Worm (Caenorhabditis elegans): Measurements from ENCODE around the gene nhr-134.

DNA sequence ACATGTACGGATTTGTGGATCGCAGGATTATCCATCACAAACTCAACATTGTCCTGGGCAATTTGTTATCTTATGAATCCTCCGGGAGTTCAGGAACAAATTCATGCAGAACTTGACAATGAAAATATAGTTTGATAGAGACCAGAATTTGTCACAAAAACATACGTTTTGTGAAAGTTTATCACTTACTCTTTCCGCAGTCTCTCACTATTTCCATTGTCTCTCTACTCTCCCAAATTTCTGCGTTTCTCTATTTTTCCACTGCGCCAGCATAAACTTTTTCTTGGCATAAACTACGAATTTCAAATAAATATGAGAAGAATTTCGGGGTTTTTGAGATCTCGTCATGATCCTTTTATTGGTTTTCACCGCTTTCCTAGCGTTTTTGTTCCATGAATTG lies 11.6 kb downstream of the nhr-134 start, which contains the start of gene cyp-33C3:
- TF ChIP-seq nhr-237 (tag; optimal IDR thresholded peaks at IDR 0.05) (no peak), dve-1 (tag; optimal IDR thresholded peaks at IDR 0.05; ENCODE audit: insufficient read depth) (no peak), nhr-10 (tag; optimal IDR thresholded peaks at IDR 0.05) (no peak), ztf-11 (tag; optimal IDR thresholded peaks at IDR 0.05) (no peak), unc-130 (GFP tag; optimal IDR thresholded peaks at IDR 0.05) (no peak), nhr-76 (tag; optimal IDR thresholded peaks at IDR 0.05) (no peak), daf-12 (tag; optimal IDR thresholded peaks at IDR 0.05) (no peak), madf-5 (GFP tag; IDR thresholded peaks at IDR 0.05) (no peak), daf-16 (GFP tag; optimal IDR thresholded peaks at IDR 0.05) (no peak), daf-16 (tag; optimal IDR thresholded peaks at IDR 0.05) (peak; percentile 9), lim-7 (GFP tag; IDR thresholded peaks at IDR 0.05) (no peak), nhr-77 (tag; optimal IDR thresholded peaks at IDR 0.05) (no peak), mdl-1 (tag; optimal IDR thresholded peaks at IDR 0.05) (no peak)

Data from whole organism, L4 larva.